Fruit fly (Drosophila melanogaster) whole organism, adult: ENCODE measurements around the gene CG5916.

Source experiments
- CG11617 ChIP-seq: fragments of 200-800 bp; sonication (Bioruptor generic); optimal IDR thresholded peaks from 2 replicates; lab custom pipeline; 2017; ENCODE audit warnings: mild to moderate bottlenecking, missing biosample characterization, missing genetic modification reagents, missing genetic modification characterization
- CG12768 ChIP-seq: fragments of 200-800 bp; sonication (Bioruptor generic); optimal IDR thresholded peaks from 2 replicates; lab custom pipeline; 2017; ENCODE audit warnings: missing biosample characterization, missing genetic modification characterization, mild to moderate bottlenecking, moderate library complexity, missing genetic modification reagents
- CG14711 ChIP-seq: fragments of 200-800 bp; sonication (Bioruptor generic); optimal IDR thresholded peaks from 2 replicates; lab custom pipeline; 2018; ENCODE audit warnings: missing biosample characterization, mild to moderate bottlenecking, missing genetic modification characterization, moderate library complexity
- CG1620 ChIP-seq: fragments of 200-800 bp; sonication (Bioruptor generic); optimal IDR thresholded peaks from 2 replicates; lab custom pipeline; 2016; ENCODE audit warnings: missing biosample characterization, missing genetic modification characterization
- CG33017 ChIP-seq: fragments of 200-800 bp; sonication (Bioruptor generic); optimal IDR thresholded peaks from 2 replicates; lab custom pipeline; 2018; ENCODE audit warnings: missing biosample characterization, mild to moderate bottlenecking, missing genetic modification characterization, moderate library complexity
- CG5204 ChIP-seq: fragments of 200-800 bp; sonication (Bioruptor generic); optimal IDR thresholded peaks from 2 replicates; lab custom pipeline; 2016; ENCODE audit warnings: missing biosample characterization, missing genetic modification characterization
- CG7045 ChIP-seq: fragments of 200-800 bp; sonication (Bioruptor generic); optimal IDR thresholded peaks from 2 replicates; lab custom pipeline; 2017; ENCODE audit warnings: missing biosample characterization, mild to moderate bottlenecking, missing genetic modification characterization
- CG7101 ChIP-seq: fragments of 200-800 bp; sonication (Bioruptor generic); optimal IDR thresholded peaks from 2 replicates; lab custom pipeline; 2018; ENCODE audit warnings: missing biosample characterization, mild to moderate bottlenecking, missing genetic modification characterization, moderate library complexity
- Clk ChIP-seq: fragments of 200-800 bp; sonication (Bioruptor generic); optimal IDR thresholded peaks from 2 replicates; lab custom pipeline; 2017; ENCODE audit warnings: missing biosample characterization, missing genetic modification characterization
- Crg-1 ChIP-seq: fragments of 200-800 bp; sonication (Bioruptor generic); optimal IDR thresholded peaks from 2 replicates; lab custom pipeline; 2016; ENCODE audit warnings: missing biosample characterization, missing genetic modification characterization
- Hr96 ChIP-seq: fragments of 200-800 bp; sonication (Bioruptor generic); optimal IDR thresholded peaks from 2 replicates; lab custom pipeline; 2016; ENCODE audit warnings: missing biosample characterization, missing genetic modification characterization
- Mnt ChIP-seq: fragments of 200-800 bp; sonication (Bioruptor generic); optimal IDR thresholded peaks from 2 replicates; lab custom pipeline; 2016; ENCODE audit warnings: missing biosample characterization, mild to moderate bottlenecking, missing genetic modification characterization
- bab1 ChIP-seq: fragments of 200-800 bp; sonication (Bioruptor generic); optimal IDR thresholded peaks from 3 replicates; lab custom pipeline; 2019; ENCODE audit warnings: missing biosample characterization, mild to moderate bottlenecking, missing genetic modification characterization, moderate library complexity
- cic ChIP-seq: fragments of 200-800 bp; sonication (Bioruptor generic); optimal IDR thresholded peaks from 2 replicates; lab custom pipeline; 2017; ENCODE audit warnings: missing biosample characterization, mild to moderate bottlenecking, missing genetic modification characterization, moderate library complexity
- cnc ChIP-seq, 2 experiments: fragments of >200 bp; optimal IDR thresholded peaks; 2 replicates each; lab custom pipeline; 2017
- kay ChIP-seq: fragments of 200-800 bp; sonication (Bioruptor generic); peaks from one replicate; lab custom pipeline; 2016; ENCODE audit warnings: missing biosample characterization, missing genetic modification characterization, borderline replicate concordance
- ovo ChIP-seq: fragments of 200-800 bp; sonication (Bioruptor generic); optimal IDR thresholded peaks from 2 replicates; lab custom pipeline; 2016; ENCODE audit warnings: missing biosample characterization, missing genetic modification characterization
- pad ChIP-seq: fragments of 200-800 bp; sonication (Bioruptor generic); optimal IDR thresholded peaks from 3 replicates; lab custom pipeline; 2017; ENCODE audit warnings: missing biosample characterization, missing genetic modification characterization, mild to moderate bottlenecking, moderate library complexity, missing genetic modification reagents
- tj ChIP-seq: fragments of 200-800 bp; sonication (Bioruptor generic); optimal IDR thresholded peaks from 3 replicates; lab custom pipeline; 2017; ENCODE audit warnings: missing biosample characterization, mild to moderate bottlenecking, missing genetic modification characterization, moderate library complexity
- toe ChIP-seq: fragments of 200-800 bp; sonication (Bioruptor generic); optimal IDR thresholded peaks from 2 replicates; lab custom pipeline; 2016; ENCODE audit warnings: missing biosample characterization, missing genetic modification characterization

Gene CG5916

DNA sequence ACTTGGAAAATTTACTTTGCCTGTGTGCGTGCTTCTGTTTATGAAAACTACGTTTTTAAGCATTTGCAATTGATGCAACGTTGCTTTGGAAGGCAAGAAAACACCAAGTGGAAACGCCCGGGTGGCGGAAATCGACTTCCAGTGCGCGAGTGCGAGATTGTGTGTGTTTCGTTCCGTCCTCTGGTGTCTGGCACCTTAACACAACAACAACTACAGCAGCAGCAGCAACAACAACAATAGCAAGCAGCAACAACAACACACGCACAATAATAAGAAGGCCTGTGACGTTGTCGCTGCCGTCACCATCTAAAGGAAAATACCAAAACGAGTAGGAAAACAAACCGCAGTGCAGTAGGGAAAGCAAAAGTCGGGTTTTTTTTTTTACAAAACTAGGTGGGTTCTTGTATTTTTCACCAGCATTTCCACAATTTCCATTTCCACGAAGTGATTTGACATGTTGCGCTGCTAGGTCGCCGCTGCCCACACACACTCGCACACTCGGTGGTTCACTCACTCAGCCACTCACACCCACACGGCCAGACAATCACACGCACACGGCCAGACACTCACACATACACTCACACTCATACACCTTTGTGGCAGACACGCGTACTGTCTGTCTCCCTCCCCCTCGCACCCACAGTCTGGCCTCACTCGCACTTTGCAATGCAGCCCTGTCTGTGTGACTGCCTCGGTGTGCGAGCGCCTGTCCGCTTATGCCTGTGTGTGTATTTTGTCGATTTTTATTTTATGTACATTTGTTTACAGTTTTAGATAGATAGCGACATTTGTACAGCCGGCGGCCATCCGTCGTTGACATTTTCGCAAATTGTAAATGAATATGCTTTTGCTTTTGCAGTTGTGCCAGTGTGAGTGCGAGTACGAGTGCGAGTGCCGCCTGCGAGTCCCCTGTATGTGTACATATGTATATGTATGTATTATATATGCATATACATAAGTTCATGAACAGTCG, 47.3 kb upstream of the CG5916 start:
- TF ChIP-seq CG5204 (GFP tag; lab: Kevin White, UChicago) (peak; percentile 38), pad (peak; percentile 74), Mnt (GFP tag; lab: Kevin White, UChicago) (peak; percentile 96), CG7101 (tag; lab: Kevin White, UChicago) (peak; percentile 56), Clk (GFP tag; lab: Kevin White, UChicago) (peak; percentile 52), tj (GFP tag; lab: Kevin White, UChicago) (peak; percentile 57), CG7045 (GFP tag; lab: Kevin White, UChicago) (peak; percentile 13), cic (peak; percentile 99), CG12768 (GFP tag; lab: Kevin White, UChicago) (peak; percentile 76), CG11617 (GFP tag; lab: Kevin White, UChicago) (peak; percentile 46), bab1 (GFP tag; lab: Kevin White, UChicago) (no peak), CG33017 (tag; lab: Kevin White, UChicago) (no peak), Hr96 (peak; percentile 57), cnc (optimal IDR thresholded peaks at IDR 0.05; lab: Kevin White, UChicago) (no peak), toe (GFP tag; lab: Kevin White, UChicago) (peak; percentile 66), CG1620 (GFP tag; lab: Kevin White, UChicago) (peak; percentile 29), ovo (GFP tag; lab: Kevin White, UChicago) (peak; percentile 79), CG14711 (peak; percentile 28), kay (GFP tag; lab: Kevin White, UChicago) (peak; percentile 90), Crg-1 (GFP tag; lab: Kevin White, UChicago) (no peak)

- TF ChIP-seq Mnt (GFP tag; lab: Kevin White, UChicago), result no peak
- TF ChIP-seq kay (GFP tag; lab: Kevin White, UChicago), result peak; percentile 22
- no peak for TF ChIP-seq ovo (GFP tag; lab: Kevin White, UChicago)
Measured at dm6 chr3R:16105813-16106480, 40.9 kb upstream of the CG5916 start.

DNA sequence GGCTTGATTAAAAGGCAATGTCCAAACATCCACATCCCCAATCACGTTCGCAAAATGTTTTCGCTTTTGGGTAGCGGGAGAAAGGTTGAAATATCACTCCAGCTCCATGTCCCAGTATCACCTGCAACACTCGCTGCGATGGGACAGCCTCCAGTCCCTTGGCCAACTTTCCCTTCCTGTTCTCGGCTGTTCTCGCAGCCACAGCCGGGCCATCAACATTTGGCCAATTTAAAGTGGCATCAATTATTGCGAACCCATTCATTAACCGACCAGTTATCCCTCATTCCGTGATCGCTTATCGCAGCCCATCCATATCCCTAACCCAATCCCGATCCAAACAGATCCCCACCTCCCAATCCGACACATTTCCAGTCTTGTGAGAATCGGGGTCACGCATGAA, 33.7 kb upstream of the CG5916 start:
- no peak for TF ChIP-seq CG12768 (GFP tag; lab: Kevin White, UChicago)
- TF ChIP-seq pad, result no peak
- TF ChIP-seq Clk (GFP tag; lab: Kevin White, UChicago), result no peak
- TF ChIP-seq cic, result no peak
- no peak for TF ChIP-seq Mnt (GFP tag; lab: Kevin White, UChicago)
- no peak for TF ChIP-seq CG7101 (tag; lab: Kevin White, UChicago)
- no peak for TF ChIP-seq kay (GFP tag; lab: Kevin White, UChicago)
- TF ChIP-seq bab1 (GFP tag; lab: Kevin White, UChicago), result no peak
- TF ChIP-seq CG7045 (GFP tag; lab: Kevin White, UChicago), result no peak
- TF ChIP-seq CG14711, result no peak
- TF ChIP-seq CG11617 (GFP tag; lab: Kevin White, UChicago), result no peak
- TF ChIP-seq Crg-1 (GFP tag; lab: Kevin White, UChicago), result no peak
- no peak for TF ChIP-seq toe (GFP tag; lab: Kevin White, UChicago)
- no peak for TF ChIP-seq ovo (GFP tag; lab: Kevin White, UChicago)
- no peak for TF ChIP-seq cnc (optimal IDR thresholded peaks at IDR 0.05; lab: Kevin White, UChicago)

DNA sequence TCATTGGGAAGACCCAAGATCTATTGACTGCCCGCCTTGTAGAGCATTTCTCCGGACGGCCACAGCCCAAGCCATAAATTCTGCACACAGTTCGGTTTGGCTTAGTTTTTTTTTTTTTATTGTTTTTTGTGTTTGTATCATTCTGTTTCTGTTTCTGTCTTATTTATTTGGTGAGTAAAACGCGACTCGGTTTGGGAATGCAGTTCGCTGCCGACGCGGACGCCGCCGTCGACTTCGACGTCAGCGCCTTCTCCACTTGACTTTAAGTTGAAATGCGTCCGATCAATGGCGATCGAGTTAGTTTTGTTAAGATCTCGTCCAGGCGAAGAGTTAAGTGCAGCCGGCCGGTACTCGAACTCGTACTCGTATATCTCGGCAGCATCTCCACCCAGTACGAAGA, 31.0 kb upstream of the CG5916 start, which contains the start of gene Sb:
Gene Sb, plus strand, starts transcription at position 301 of the 400 bp plus-strand sequence.
- TF ChIP-seq ovo (GFP tag; lab: Kevin White, UChicago) (no peak), pad (no peak), CG7101 (tag; lab: Kevin White, UChicago) (no peak), CG1620 (GFP tag; lab: Kevin White, UChicago) (no peak), CG14711 (no peak), tj (GFP tag; lab: Kevin White, UChicago) (no peak), Clk (GFP tag; lab: Kevin White, UChicago) (no peak), cic (no peak), CG12768 (GFP tag; lab: Kevin White, UChicago) (no peak), CG33017 (tag; lab: Kevin White, UChicago) (no peak), CG7045 (GFP tag; lab: Kevin White, UChicago) (no peak), toe (GFP tag; lab: Kevin White, UChicago) (no peak), bab1 (GFP tag; lab: Kevin White, UChicago) (no peak), CG11617 (GFP tag; lab: Kevin White, UChicago) (no peak), cnc (optimal IDR thresholded peaks at IDR 0.05; lab: Kevin White, UChicago) (no peak), Mnt (GFP tag; lab: Kevin White, UChicago) (no peak)

dm6 chr3R:16117359-16117758, 29.5 kb upstream of the CG5916 start:
- TF ChIP-seq Hr96 (no peak), kay (GFP tag; lab: Kevin White, UChicago) (no peak), CG1620 (GFP tag; lab: Kevin White, UChicago) (no peak), CG5204 (GFP tag; lab: Kevin White, UChicago) (no peak), bab1 (GFP tag; lab: Kevin White, UChicago) (no peak), pad (no peak), Clk (GFP tag; lab: Kevin White, UChicago) (no peak), toe (GFP tag; lab: Kevin White, UChicago) (no peak), CG7101 (tag; lab: Kevin White, UChicago) (no peak), CG33017 (tag; lab: Kevin White, UChicago) (no peak), CG12768 (GFP tag; lab: Kevin White, UChicago) (no peak)
